Worm (Caenorhabditis elegans) whole organism, young adult: ENCODE data around the gene vps-53.

Experiments
- B0035.1 ChIP-seq: sonication (generic microtip); optimal IDR thresholded peaks from 2 replicates; lab custom pipeline; 2016; ENCODE audit warnings: missing genetic modification characterization, mild to moderate bottlenecking, missing compliant biosample characterization, missing genotype, missing genetic modification reagents
- B0336.3 ChIP-seq: fragments of 200-800 bp; sonication (Bioruptor generic); IDR thresholded peaks from 2 replicates; pipeline ENCODE4 v1.3.6; 2022; ENCODE audit warnings: missing genetic modification characterization, missing compliant biosample characterization
- C06A6.2 ChIP-seq: fragments of 200-800 bp; sonication (Bioruptor generic); conservative IDR thresholded peaks from 2 replicates; pipeline ENCODE4 v1.3.6; 2022; ENCODE audit warnings: missing genetic modification characterization, missing compliant biosample characterization
- C17E4.6 ChIP-seq: fragments of 200-800 bp; sonication (Bioruptor generic); IDR thresholded peaks from 2 replicates; pipeline ENCODE4 v1.3.6; 2022; ENCODE audit warnings: missing genetic modification reagents, missing genetic modification characterization, missing compliant biosample characterization
- F10E7.11 ChIP-seq: sonication (generic microtip); optimal IDR thresholded peaks from 2 replicates; lab custom pipeline; 2017; ENCODE audit warnings: mild to moderate bottlenecking, missing genetic modification characterization, moderate library complexity, missing compliant biosample characterization
- F22D6.2 ChIP-seq: sonication (generic microtip); optimal IDR thresholded peaks from 2 replicates; lab custom pipeline; 2016; ENCODE audit warnings: mild to moderate bottlenecking, missing genetic modification characterization, missing compliant biosample characterization
- F33H1.4 ChIP-seq: fragments of 200-800 bp; sonication (Bioruptor generic); IDR thresholded peaks from 2 replicates; pipeline ENCODE4 v1.3.6; 2022; ENCODE audit warnings: missing genetic modification reagents, missing genetic modification characterization, missing compliant biosample characterization
- F37B4.10 ChIP-seq: fragments of 200-800 bp; sonication (Bioruptor generic); IDR thresholded peaks from 2 replicates; pipeline ENCODE4 v1.3.6; 2022; ENCODE audit warnings: missing genetic modification characterization, missing compliant biosample characterization
- F39B2.1 ChIP-seq: fragments of 200-800 bp; sonication (Bioruptor generic); IDR thresholded peaks from 2 replicates; pipeline ENCODE4 v1.3.6; 2022; ENCODE audit warnings: missing genetic modification reagents, missing genetic modification characterization, missing compliant biosample characterization
- F49E8.2 ChIP-seq: sonication (generic microtip); optimal IDR thresholded peaks from 3 replicates; lab custom pipeline; 2017; ENCODE audit warnings: missing genetic modification characterization, mild to moderate bottlenecking, missing compliant biosample characterization, antibody characterized with exemption, moderate library complexity; ENCODE audit not compliant: insufficient read depth
- F52B5.7 ChIP-seq: sonication (generic microtip); optimal IDR thresholded peaks from 2 replicates; lab custom pipeline; 2016; ENCODE audit warnings: mild to moderate bottlenecking, missing genetic modification characterization, missing compliant biosample characterization
- F57A8.1 ChIP-seq: fragments of 200-800 bp; sonication (Bioruptor generic); optimal IDR thresholded peaks from 2 replicates; lab custom pipeline; 2018; ENCODE audit warnings: mild to moderate bottlenecking, missing genetic modification characterization, moderate library complexity, missing compliant biosample characterization
- K11D2.4 ChIP-seq: fragments of 200-800 bp; sonication (Bioruptor generic); IDR thresholded peaks from 2 replicates; pipeline ENCODE4 v1.3.6; 2022; ENCODE audit warnings: missing genetic modification reagents, missing genetic modification characterization, missing compliant biosample characterization
- K12H6.12 ChIP-seq: fragments of 200-800 bp; sonication (Bioruptor generic); optimal IDR thresholded peaks from 2 replicates; lab custom pipeline; 2018; ENCODE audit warnings: mild to moderate bottlenecking, missing genetic modification characterization, missing compliant biosample characterization
- Y53G8AR.9 ChIP-seq: fragments of 200-800 bp; sonication (Bioruptor generic); conservative IDR thresholded peaks from 2 replicates; pipeline ENCODE4 v1.3.6; 2022; ENCODE audit warnings: missing genetic modification reagents, missing genetic modification characterization, missing compliant biosample characterization
- Y67H2A.10 ChIP-seq: fragments of 200-800 bp; sonication (Bioruptor generic); conservative IDR thresholded peaks from 2 replicates; pipeline ENCODE4 v1.3.6; 2022; ENCODE audit warnings: missing genetic modification reagents, missing genetic modification characterization, missing compliant biosample characterization
- ZK185.1 ChIP-seq: sonication (generic microtip); optimal IDR thresholded peaks from 2 replicates; lab custom pipeline; 2016; ENCODE audit warnings: mild to moderate bottlenecking, missing genetic modification characterization, missing compliant biosample characterization; ENCODE audit not compliant: poor library complexity, severe bottlenecking
- ama-1 ChIP-seq, 3 experiments: fragments of 150-350 bp in 1 of 3; sonication (generic microtip) in 2 of 3; optimal IDR thresholded peaks; 2 replicates each; lab custom pipeline; 2014 to 2018; ENCODE audit warnings: missing biosample characterization in 2 of 3, missing genetic modification characterization in 2 of 3, missing genetic modification reagents in 2 of 3
- athp-1 ChIP-seq: sonication (generic microtip); optimal IDR thresholded peaks from 2 replicates; lab custom pipeline; 2017; ENCODE audit warnings: mild to moderate bottlenecking, missing genetic modification characterization, missing compliant biosample characterization
- attf-6 ChIP-seq: fragments of 200-800 bp; sonication (Bioruptor generic); IDR thresholded peaks from 2 replicates; pipeline ENCODE4 v1.3.6; 2022; ENCODE audit warnings: missing genetic modification reagents, missing genetic modification characterization, missing compliant biosample characterization
- bed-1 ChIP-seq: fragments of 200-800 bp; sonication (Bioruptor generic); IDR thresholded peaks from 2 replicates; pipeline ENCODE4 v1.3.6; 2022; ENCODE audit warnings: missing genetic modification reagents, missing genetic modification characterization, missing compliant biosample characterization
- bed-2 ChIP-seq: fragments of 200-800 bp; sonication (Bioruptor generic); IDR thresholded peaks from 2 replicates; pipeline ENCODE4 v1.3.6; 2022; ENCODE audit warnings: missing genetic modification reagents, missing genetic modification characterization, missing compliant biosample characterization
- ceh-40 ChIP-seq: fragments of 200-800 bp; sonication (Bioruptor generic); IDR thresholded peaks from 2 replicates; pipeline ENCODE4 v1.3.6; 2022; ENCODE audit warnings: missing genetic modification characterization, missing compliant biosample characterization
- chd-7 ChIP-seq: sonication (generic microtip); optimal IDR thresholded peaks from 2 replicates; lab custom pipeline; 2016; ENCODE audit warnings: mild to moderate bottlenecking, missing genetic modification characterization, moderate library complexity, missing compliant biosample characterization
- dpff-1 ChIP-seq: sonication (generic microtip); optimal IDR thresholded peaks from 2 replicates; lab custom pipeline; 2017; ENCODE audit warnings: mild to moderate bottlenecking, missing genetic modification characterization, missing compliant biosample characterization
- egl-44 ChIP-seq: fragments of 200-800 bp; sonication (Bioruptor generic); IDR thresholded peaks from 2 replicates; pipeline ENCODE4 v1.3.6; 2022; ENCODE audit warnings: missing genetic modification reagents, missing genetic modification characterization, missing compliant biosample characterization
- ekl-4 ChIP-seq: fragments of 200-800 bp; sonication (Bioruptor generic); IDR thresholded peaks from 2 replicates; pipeline ENCODE4 v1.3.6; 2022; ENCODE audit warnings: missing genetic modification reagents, missing genetic modification characterization, missing compliant biosample characterization
- him-1 ChIP-seq: sonication (generic microtip); optimal IDR thresholded peaks from 2 replicates; lab custom pipeline; 2016; ENCODE audit warnings: missing genotype, missing genetic modification reagents, missing genetic modification characterization, missing compliant biosample characterization
- hlh-26 ChIP-seq: fragments of 200-800 bp; sonication (Bioruptor generic); conservative IDR thresholded peaks from 2 replicates; pipeline ENCODE4 v1.3.6; 2022; ENCODE audit warnings: missing genetic modification reagents, missing genetic modification characterization, missing compliant biosample characterization
- hmg-1.2 ChIP-seq: fragments of 200-800 bp; sonication (Bioruptor generic); IDR thresholded peaks from 2 replicates; pipeline ENCODE4 v1.3.6; 2022; ENCODE audit warnings: missing genetic modification reagents, missing genetic modification characterization, missing compliant biosample characterization
- hsf-1 ChIP-seq: fragments of 200-800 bp; sonication (Bioruptor generic); IDR thresholded peaks from 2 replicates; pipeline ENCODE4 v1.3.6; 2022; ENCODE audit warnings: missing genetic modification reagents, missing genetic modification characterization, missing compliant biosample characterization
- let-607 ChIP-seq, 2 experiments: fragments of 200-800 bp in 1 of 2; sonication (Bioruptor generic) in 1 of 2; sonication (generic microtip) in 1 of 2; optimal IDR thresholded peaks; 2 replicates each; lab custom pipeline; 2016 to 2018; ENCODE audit warnings: mild to moderate bottlenecking in 2 of 2, missing compliant biosample characterization in 2 of 2, missing genetic modification characterization in 2 of 2, moderate library complexity in 2 of 2, missing genotype in 1 of 2
- madf-10 ChIP-seq: sonication (generic microtip); optimal IDR thresholded peaks from 2 replicates; lab custom pipeline; 2016; ENCODE audit warnings: mild to moderate bottlenecking, missing genetic modification characterization, missing compliant biosample characterization
- madf-3 ChIP-seq: fragments of 200-800 bp; sonication (Bioruptor generic); IDR thresholded peaks from 2 replicates; pipeline ENCODE4 v1.3.6; 2022; ENCODE audit warnings: missing genetic modification reagents, missing genetic modification characterization, missing compliant biosample characterization
- madf-6 ChIP-seq: fragments of 200-800 bp; sonication (Bioruptor generic); IDR thresholded peaks from 2 replicates; pipeline ENCODE4 v1.3.6; 2022; ENCODE audit warnings: missing genetic modification reagents, missing genetic modification characterization, missing compliant biosample characterization
- mcd-1 ChIP-seq: fragments of 200-800 bp; sonication (Bioruptor generic); IDR thresholded peaks from 2 replicates; pipeline ENCODE4 v1.3.6; 2022; ENCODE audit warnings: missing genetic modification reagents, missing genetic modification characterization, missing compliant biosample characterization
- nfyb-1 ChIP-seq: fragments of 200-800 bp; sonication (Bioruptor generic); IDR thresholded peaks from 2 replicates; pipeline ENCODE4 v1.3.6; 2022; ENCODE audit warnings: missing genetic modification reagents, missing genetic modification characterization, missing compliant biosample characterization
- nhr-80 ChIP-seq: sonication (generic microtip); optimal IDR thresholded peaks from 2 replicates; lab custom pipeline; 2016; ENCODE audit warnings: missing genetic modification characterization, missing compliant biosample characterization
- nhr-90 ChIP-seq: sonication (generic microtip); optimal IDR thresholded peaks from 2 replicates; lab custom pipeline; 2016; ENCODE audit warnings: missing genotype, mild to moderate bottlenecking, missing genetic modification characterization, missing compliant biosample characterization
- rcor-1 ChIP-seq: fragments of 200-800 bp; sonication (Bioruptor generic); IDR thresholded peaks from 2 replicates; pipeline ENCODE4 v1.3.6; 2022; ENCODE audit warnings: missing genetic modification reagents, missing genetic modification characterization, missing compliant biosample characterization
- sdz-38 ChIP-seq: sonication (generic microtip); optimal IDR thresholded peaks from 2 replicates; lab custom pipeline; 2016; ENCODE audit warnings: missing genotype, missing genetic modification characterization, missing compliant biosample characterization
- snpc-4 ChIP-seq, 5 experiments: fragments of 150-350 bp in 1 of 5; sonication (generic microtip) in 4 of 5; optimal IDR thresholded peaks; 2 replicates each; lab custom pipeline; 2014 to 2018; ENCODE audit warnings: missing genetic modification characterization in 5 of 5, missing biosample characterization in 3 of 5, antibody characterized with exemption in 2 of 5, mild to moderate bottlenecking in 2 of 5, missing compliant biosample characterization in 2 of 5, missing genotype in 2 of 5, moderate library complexity in 2 of 5, missing genetic modification reagents in 1 of 5
- tbp1 ChIP-seq: fragments of 200-800 bp; sonication (Bioruptor generic); optimal IDR thresholded peaks from 2 replicates; lab custom pipeline; 2018; ENCODE audit warnings: mild to moderate bottlenecking, missing genetic modification characterization, missing compliant biosample characterization
- tlf-1 ChIP-seq: fragments of 200-800 bp; sonication (Bioruptor generic); optimal IDR thresholded peaks from 2 replicates; lab custom pipeline; 2018; ENCODE audit warnings: mild to moderate bottlenecking, missing genetic modification characterization, missing compliant biosample characterization
- zfh-2 ChIP-seq: fragments of 200-800 bp; sonication (Bioruptor generic); conservative IDR thresholded peaks from 2 replicates; pipeline ENCODE4 v1.3.6; 2022; ENCODE audit warnings: missing genetic modification reagents, missing genetic modification characterization, missing compliant biosample characterization
- zim-3 ChIP-seq: sonication (generic microtip); optimal IDR thresholded peaks from 2 replicates; lab custom pipeline; 2017; ENCODE audit warnings: mild to moderate bottlenecking, missing genetic modification characterization, moderate library complexity, missing compliant biosample characterization

Gene vps-53

ce11 chrIII:9782011-9782436 is 24.7 kb upstream of the vps-53 start, which contains the start of gene vha-2 (continued):
- TF ChIP-seq zim-3 (tag; lab: Kevin White, UChicago) = no peak
- no peak for TF ChIP-seq ama-1 (optimal IDR thresholded peaks at IDR 0.05; lab: Kevin White, UChicago)
- TF ChIP-seq ama-1 (GFP tag; optimal IDR thresholded peaks at IDR 0.05; lab: Kevin White, UChicago) = peak in 1 of 2 experiments; percentile 10
- TF ChIP-seq madf-6 (GFP tag; lab: Robert Waterston, UW) = peak; percentile 57
- peak; percentile 53 for TF ChIP-seq F52B5.7 (tag; lab: Kevin White, UChicago)
- TF ChIP-seq attf-6 (GFP tag; lab: Robert Waterston, UW) = no peak
- TF ChIP-seq dpff-1 (tag; lab: Kevin White, UChicago) = peak; percentile 11
- TF ChIP-seq ceh-40 (GFP tag; lab: Robert Waterston, UW) = 0 out of 2 replicates have a peak, but pooled peaks have one; percentile 8
- TF ChIP-seq madf-10 (tag; lab: Kevin White, UChicago) = peak; percentile 23
- no peak for TF ChIP-seq F22D6.2
- no peak for TF ChIP-seq F10E7.11 (tag; lab: Kevin White, UChicago)
- peak; percentile 54 for TF ChIP-seq F49E8.2 (tag; lab: Kevin White, UChicago)
- 0 out of 2 replicates have a peak, but pooled peaks have one; percentile 64 for TF ChIP-seq madf-3 (GFP tag; lab: Robert Waterston, UW)
- no peak for TF ChIP-seq bed-1 (GFP tag; lab: Robert Waterston, UW)
- TF ChIP-seq nfyb-1 (GFP tag; lab: Robert Waterston, UW) = peak; percentile 77
- TF ChIP-seq ZK185.1 (tag; lab: Kevin White, UChicago) = peak; percentile 37
- no peak; the same call in 1 of the 2 replicates for TF ChIP-seq F33H1.4 (GFP tag; lab: Robert Waterston, UW)
- peak; percentile 30; the same call in 1 of the 2 replicates for TF ChIP-seq zfh-2 (GFP tag; lab: Robert Waterston, UW)
- no peak for TF ChIP-seq K11D2.4
- no peak for TF ChIP-seq him-1 (tag; lab: Kevin White, UChicago)
- TF ChIP-seq Y67H2A.10 = no peak
- TF ChIP-seq ekl-4 (GFP tag; lab: Robert Waterston, UW) = peak; percentile 80
- peak; percentile 80 for TF ChIP-seq Y53G8AR.9
- peak; percentile 53; the same call in 1 of the 2 replicates for TF ChIP-seq egl-44 (GFP tag; lab: Robert Waterston, UW)
- peak; percentile 58 for TF ChIP-seq chd-7 (tag; lab: Kevin White, UChicago)
- peak; percentile 77 for TF ChIP-seq athp-1
- no peak for TF ChIP-seq K12H6.12 (tag; lab: Kevin White, UChicago)
- peak; percentile 43 for TF ChIP-seq nhr-90
- TF ChIP-seq let-607 (tag; optimal IDR thresholded peaks at IDR 0.05; lab: Kevin White, UChicago) = peak in 1 of 2 experiments; percentile 30
- peak; percentile 22; the same call in 1 of the 2 replicates for TF ChIP-seq C17E4.6 (GFP tag; lab: Robert Waterston, UW)
- TF ChIP-seq B0035.1 (tag; lab: Kevin White, UChicago) = peak; percentile 55
- peak; percentile 31 for TF ChIP-seq tbp1 (GFP tag; lab: Kevin White, UChicago)
- peak; percentile 62 for TF ChIP-seq mcd-1 (GFP tag; lab: Robert Waterston, UW)

- TF ChIP-seq dpff-1 (tag; lab: Kevin White, UChicago) (no peak), C06A6.2 (no peak; the same call in 1 of the 2 replicates), rcor-1 (GFP tag; lab: Robert Waterston, UW) (peak; percentile 77; the same call in 1 of the 2 replicates), hsf-1 (GFP tag; lab: Robert Waterston, UW) (no peak), F39B2.1 (GFP tag; lab: Robert Waterston, UW) (no peak), F57A8.1 (GFP tag; lab: Kevin White, UChicago) (no peak), F37B4.10 (GFP tag; lab: Robert Waterston, UW) (no peak), snpc-4 (GFP tag; optimal IDR thresholded peaks at IDR 0.05; lab: Kevin White, UChicago) (no peak), snpc-4 (tag; optimal IDR thresholded peaks at IDR 0.05; lab: Kevin White, UChicago) (peak in 3 of 4 experiments; percentile 36 to 62 (median 46)), hmg-1.2 (GFP tag; lab: Robert Waterston, UW) (peak; percentile 41; the same call in 1 of the 2 replicates), nhr-80 (tag; lab: Kevin White, UChicago) (peak; percentile 98), hlh-26 (no peak), madf-6 (GFP tag; lab: Robert Waterston, UW) (peak; percentile 38; the same call in 1 of the 2 replicates), F10E7.11 (tag; lab: Kevin White, UChicago) (no peak), tlf-1 (GFP tag; lab: Kevin White, UChicago) (peak; percentile 66), bed-2 (GFP tag; lab: Robert Waterston, UW) (no peak), sdz-38 (tag; lab: Kevin White, UChicago) (no peak), B0336.3 (GFP tag; lab: Robert Waterston, UW) (0 out of 2 replicates have a peak, but pooled peaks have one; percentile 54)
Observed at ce11 chrIII:9780665-9781304, 23.5 kb upstream of the vps-53 start, which contains the start of gene vha-1. Gene vha-1 (plus strand): TSS chrIII:9781254.
